Fruit fly (Drosophila melanogaster) whole organism, embryonic: ENCODE results near the gene Cp18.

Experiments
- Adf1 ChIP-seq: fragments of 200-800 bp; sonication (Bioruptor generic); IDR thresholded peaks from 2 replicates; pipeline ENCODE4 v1.3.6; 2022; ENCODE audit warnings: missing biosample characterization, missing genetic modification characterization
- Bgb ChIP-seq: fragments of 200-800 bp; sonication (Bioruptor generic); IDR thresholded peaks from 2 replicates; pipeline ENCODE4 v1.3.6; 2022; ENCODE audit warnings: missing biosample characterization, missing genetic modification characterization; ENCODE audit not compliant: partially characterized antibody
- CG10209 ChIP-seq: fragments of 200-800 bp; sonication (Bioruptor generic); optimal IDR thresholded peaks from 3 replicates; lab custom pipeline; 2017; ENCODE audit warnings: missing biosample characterization, mild to moderate bottlenecking, missing genetic modification characterization, missing genetic modification reagents
- CG10366 ChIP-seq: fragments of 200-800 bp; sonication (Bioruptor generic); IDR thresholded peaks from 2 replicates; pipeline ENCODE4 v1.3.6; 2022; ENCODE audit warnings: missing biosample characterization, missing genetic modification characterization
- CG11696 ChIP-seq: fragments of 200-800 bp; sonication (Bioruptor generic); IDR thresholded peaks from 2 replicates; pipeline ENCODE4 v1.3.6; 2022; ENCODE audit warnings: missing biosample characterization, missing genetic modification characterization
- CG12236 ChIP-seq: fragments of 200-800 bp; sonication (Bioruptor generic); optimal IDR thresholded peaks from 2 replicates; lab custom pipeline; 2016; ENCODE audit warnings: missing biosample characterization, missing genetic modification characterization
- CG1233 ChIP-seq: fragments of 200-800 bp; sonication (Bioruptor generic); optimal IDR thresholded peaks from 4 replicates; lab custom pipeline; 2018; ENCODE audit warnings: missing biosample characterization, mild to moderate bottlenecking, missing genetic modification characterization
- CG12769 ChIP-seq: fragments of 200-800 bp; sonication (Bioruptor generic); optimal IDR thresholded peaks from 2 replicates; lab custom pipeline; 2019; ENCODE audit warnings: missing biosample characterization, mild to moderate bottlenecking, missing genetic modification characterization, moderate library complexity
- CG14014 ChIP-seq: fragments of 200-800 bp; sonication (Bioruptor generic); IDR thresholded peaks from 2 replicates; pipeline ENCODE4 v1.3.6; 2022; ENCODE audit warnings: missing biosample characterization, missing genetic modification characterization
- CG14441 ChIP-seq: fragments of 200-800 bp; sonication (Bioruptor generic); IDR thresholded peaks from 2 replicates; pipeline ENCODE4 v1.3.6; 2022; ENCODE audit warnings: missing biosample characterization, missing genetic modification characterization
- CG18599 ChIP-seq: fragments of 200-800 bp; sonication (Bioruptor generic); optimal IDR thresholded peaks from 3 replicates; lab custom pipeline; 2017; ENCODE audit warnings: missing biosample characterization, missing genetic modification characterization, mild to moderate bottlenecking, moderate library complexity, missing genetic modification reagents
- CG30020 ChIP-seq: fragments of 200-800 bp; optimal IDR thresholded peaks from 2 replicates; lab custom pipeline; 2019; ENCODE audit warnings: missing biosample characterization, mild to moderate bottlenecking, missing genetic modification characterization, moderate library complexity
- CG33213 ChIP-seq: fragments of 200-800 bp; sonication (Bioruptor generic); optimal IDR thresholded peaks from 3 replicates; lab custom pipeline; 2016; ENCODE audit warnings: missing biosample characterization, missing genetic modification characterization
- CG3847 ChIP-seq: fragments of 200-800 bp; sonication (Bioruptor generic); IDR thresholded peaks from 2 replicates; pipeline ENCODE4 v1.3.6; 2022; ENCODE audit warnings: missing biosample characterization, missing genetic modification characterization
- CG8281 ChIP-seq: fragments of 200-800 bp; sonication (Bioruptor generic); optimal IDR thresholded peaks from 2 replicates; lab custom pipeline; 2018; ENCODE audit warnings: missing biosample characterization, mild to moderate bottlenecking, missing genetic modification characterization, moderate library complexity
- CG8290 ChIP-seq, 3 experiments: fragments of 200-800 bp; sonication (Bioruptor generic); optimal IDR thresholded peaks; 2 replicates each; lab custom pipeline; 2016 to 2019; ENCODE audit warnings: missing biosample characterization in 3 of 3, missing genetic modification characterization in 3 of 3, mild to moderate bottlenecking in 2 of 3, moderate library complexity in 1 of 3
- Drgx ChIP-seq: fragments of 200-800 bp; sonication (Bioruptor generic); IDR thresholded peaks from 2 replicates; pipeline ENCODE4 v1.3.6; 2022; ENCODE audit warnings: missing biosample characterization, missing genetic modification characterization
- Eip74EF ChIP-seq, 2 experiments: fragments of 200-800 bp in 1 of 2; fragments of >200 bp in 1 of 2; sonication (Bioruptor generic) in 1 of 2; optimal IDR thresholded peaks; 2 replicates each; lab custom pipeline; 2017 to 2019; ENCODE audit warnings: missing biosample characterization in 2 of 2, missing genetic modification characterization in 2 of 2, mild to moderate bottlenecking in 1 of 2, moderate library complexity in 1 of 2
- Hr78 ChIP-seq, 2 experiments: fragments of 200-800 bp in 1 of 2; fragments of >200 bp in 1 of 2; sonication (Bioruptor generic) in 1 of 2; optimal IDR thresholded peaks; 2 replicates each; lab custom pipeline; 2017 to 2019; ENCODE audit warnings: missing biosample characterization in 2 of 2, missing genetic modification characterization in 2 of 2, mild to moderate bottlenecking in 1 of 2, moderate library complexity in 1 of 2
- Lhr ChIP-seq: fragments of 200-800 bp; sonication (Bioruptor generic); optimal IDR thresholded peaks from 3 replicates; lab custom pipeline; 2017; ENCODE audit warnings: mild to moderate bottlenecking, missing biosample characterization, missing genetic modification reagents, missing genetic modification characterization
- Med ChIP-seq: fragments of 200-800 bp; sonication (Bioruptor generic); peaks from one replicate; lab custom pipeline; 2016; ENCODE audit warnings: missing biosample characterization, missing genetic modification characterization, mild to moderate bottlenecking, inconsistent platforms, moderate library complexity
- Meics ChIP-seq: fragments of 200-800 bp; sonication (Bioruptor generic); optimal IDR thresholded peaks from 2 replicates; lab custom pipeline; 2017; ENCODE audit warnings: missing biosample characterization, mild to moderate bottlenecking, missing genetic modification characterization
- Stat92E ChIP-seq, 3 experiments: fragments of >200 bp in 2 of 3; fragments of 200-800 bp in 1 of 3; sonication (Bioruptor generic) in 1 of 3; optimal IDR thresholded peaks; 2 replicates each; lab custom pipeline; 2017 to 2019; ENCODE audit warnings: missing biosample characterization in 3 of 3, missing genetic modification characterization in 3 of 3, mild to moderate bottlenecking in 1 of 3, moderate library complexity in 1 of 3
- Xrp1 ChIP-seq: fragments of 200-800 bp; sonication (Bioruptor generic); IDR thresholded peaks from 2 replicates; pipeline ENCODE4 v1.3.6; 2022; ENCODE audit warnings: missing biosample characterization, missing genetic modification characterization
- amos ChIP-seq: fragments of 200-800 bp; sonication (Bioruptor generic); IDR thresholded peaks from 2 replicates; pipeline ENCODE4 v1.3.6; 2022; ENCODE audit warnings: missing biosample characterization, missing genetic modification characterization; ENCODE audit not compliant: partially characterized antibody
- cwo ChIP-seq: fragments of 200-800 bp; sonication (Bioruptor generic); optimal IDR thresholded peaks from 3 replicates; lab custom pipeline; 2017; ENCODE audit warnings: missing biosample characterization, missing genetic modification characterization, mild to moderate bottlenecking, moderate library complexity, missing genetic modification reagents
- dysf ChIP-seq: fragments of 200-800 bp; sonication (Bioruptor generic); IDR thresholded peaks from 3 replicates; pipeline ENCODE4 v1.3.6; 2022; ENCODE audit warnings: missing biosample characterization, missing genetic modification characterization
- gsb ChIP-seq: fragments of 200-800 bp; sonication (Bioruptor generic); IDR thresholded peaks from 2 replicates; pipeline ENCODE4 v1.3.6; 2022; ENCODE audit warnings: missing biosample characterization, missing genetic modification characterization
- ham ChIP-seq: fragments of 200-800 bp; sonication (Bioruptor generic); IDR thresholded peaks from 2 replicates; pipeline ENCODE4 v1.3.6; 2022; ENCODE audit warnings: missing biosample characterization, missing genetic modification characterization
- kay ChIP-seq: fragments of 200-800 bp; sonication (Bioruptor generic); optimal IDR thresholded peaks from 2 replicates; lab custom pipeline; 2016; ENCODE audit warnings: missing biosample characterization, missing genetic modification characterization
- ken ChIP-seq: fragments of 200-800 bp; sonication (Bioruptor generic); IDR thresholded peaks from 3 replicates; pipeline ENCODE4 v1.3.6; 2022; ENCODE audit warnings: missing biosample characterization, missing genetic modification characterization
- lab ChIP-seq: fragments of 200-800 bp; sonication (Bioruptor generic); optimal IDR thresholded peaks from 3 replicates; lab custom pipeline; 2017; ENCODE audit warnings: missing biosample characterization, missing genetic modification characterization, mild to moderate bottlenecking, moderate library complexity, missing genetic modification reagents
- mld ChIP-seq: fragments of 200-800 bp; sonication (Bioruptor generic); IDR thresholded peaks from 3 replicates; pipeline ENCODE4 v1.3.6; 2022; ENCODE audit warnings: missing biosample characterization, missing genetic modification characterization; ENCODE audit not compliant: partially characterized antibody
- pho ChIP-seq: fragments of 200-800 bp; sonication (Bioruptor generic); optimal IDR thresholded peaks from 2 replicates; lab custom pipeline; 2016; ENCODE audit warnings: missing biosample characterization, missing genetic modification characterization
- row ChIP-seq: fragments of 200-800 bp; sonication (Bioruptor generic); IDR thresholded peaks from 3 replicates; pipeline ENCODE4 v1.3.6; 2022; ENCODE audit warnings: missing biosample characterization, missing genetic modification characterization
- seq ChIP-seq: fragments of 200-800 bp; sonication (Bioruptor generic); IDR thresholded peaks from 2 replicates; pipeline ENCODE4 v1.3.6; 2022; ENCODE audit warnings: missing biosample characterization, missing genetic modification characterization
- sug ChIP-seq: fragments of 200-800 bp; optimal IDR thresholded peaks from 2 replicates; lab custom pipeline; 2019; ENCODE audit warnings: missing biosample characterization, mild to moderate bottlenecking, missing genetic modification characterization, moderate library complexity

The Cp18 gene

dm6 chr3L:8697862-8698261 lies 28.7 kb upstream of the Cp18 start (continued):
- TF ChIP-seq CG10209 (GFP tag; lab: Kevin White, UChicago) (peak; percentile 51), Med (GFP tag; lab: Kevin White, UChicago) (peak; percentile 39), CG8281 (tag; lab: Kevin White, UChicago) (peak; percentile 100), Xrp1 (no peak), Adf1 (GFP tag; lab: Robert Waterston, UW) (peak; percentile 69), CG33213 (GFP tag; lab: Kevin White, UChicago) (no peak), CG10366 (GFP tag; lab: Robert Waterston, UW) (0 out of 2 replicates have a peak, but pooled peaks have one; percentile 8), Bgb (peak; percentile 31; the same call in 1 of the 2 replicates), CG30020 (tag; lab: Kevin White, UChicago) (no peak), gsb (GFP tag; lab: Robert Waterston, UW) (0 out of 2 replicates have a peak, but pooled peaks have one; percentile 40), Hr78 (GFP tag; optimal IDR thresholded peaks at IDR 0.05; lab: Kevin White, UChicago) (peak in 1 of 2 experiments; percentile 10), Eip74EF (GFP tag; optimal IDR thresholded peaks at IDR 0.05; lab: Kevin White, UChicago) (no peak), Meics (GFP tag; lab: Kevin White, UChicago) (peak; percentile 8), CG1233 (peak; percentile 12), ken (no peak), CG14441 (peak; percentile 42; the same call in 1 of the 2 replicates), Stat92E (GFP tag; optimal IDR thresholded peaks at IDR 0.05; lab: Kevin White, UChicago) (no peak), CG8290 (GFP tag; optimal IDR thresholded peaks at IDR 0.05; lab: Kevin White, UChicago) (no peak), CG8290 (tag; optimal IDR thresholded peaks at IDR 0.05; lab: Kevin White, UChicago) (peak in 1 of 2 experiments; percentile 60), Lhr (GFP tag; lab: Kevin White, UChicago) (no peak), CG12769 (tag; lab: Kevin White, UChicago) (peak; percentile 63), row (GFP tag; lab: Robert Waterston, UW) (0 out of 3 replicates have a peak, but pooled peaks have one; percentile 12), dysf (GFP tag; lab: Robert Waterston, UW) (0 out of 3 replicates have a peak, but pooled peaks have one; percentile 51), pho (GFP tag; lab: Kevin White, UChicago) (no peak), lab (GFP tag; lab: Kevin White, UChicago) (peak; percentile 89), kay (GFP tag; lab: Kevin White, UChicago) (peak; percentile 81), cwo (GFP tag; lab: Kevin White, UChicago) (peak; percentile 100), ham (GFP tag; lab: Robert Waterston, UW) (0 out of 2 replicates have a peak, but pooled peaks have one; percentile 36), sug (tag; lab: Kevin White, UChicago) (peak; percentile 85), CG12236 (GFP tag; lab: Kevin White, UChicago) (no peak), CG11696 (GFP tag; lab: Robert Waterston, UW) (no peak), mld (GFP tag; lab: Robert Waterston, UW) (no peak), CG18599 (GFP tag; lab: Kevin White, UChicago) (peak; percentile 58), CG3847 (GFP tag; lab: Robert Waterston, UW) (no peak), amos (peak; percentile 12; the same call in 1 of the 2 replicates), Drgx (GFP tag; lab: Robert Waterston, UW) (peak; percentile 39), CG14014 (GFP tag; lab: Robert Waterston, UW) (peak; percentile 37; the same call in 1 of the 2 replicates), seq (GFP tag; lab: Robert Waterston, UW) (0 out of 2 replicates have a peak, but pooled peaks have one; percentile 39)
